Fruit fly (Drosophila melanogaster): ENCODE data around the gene Dref.
A peak's percentile ranks its signal among the peaks of the same experiment; 100 is the strongest.

Dref gene

DNA sequence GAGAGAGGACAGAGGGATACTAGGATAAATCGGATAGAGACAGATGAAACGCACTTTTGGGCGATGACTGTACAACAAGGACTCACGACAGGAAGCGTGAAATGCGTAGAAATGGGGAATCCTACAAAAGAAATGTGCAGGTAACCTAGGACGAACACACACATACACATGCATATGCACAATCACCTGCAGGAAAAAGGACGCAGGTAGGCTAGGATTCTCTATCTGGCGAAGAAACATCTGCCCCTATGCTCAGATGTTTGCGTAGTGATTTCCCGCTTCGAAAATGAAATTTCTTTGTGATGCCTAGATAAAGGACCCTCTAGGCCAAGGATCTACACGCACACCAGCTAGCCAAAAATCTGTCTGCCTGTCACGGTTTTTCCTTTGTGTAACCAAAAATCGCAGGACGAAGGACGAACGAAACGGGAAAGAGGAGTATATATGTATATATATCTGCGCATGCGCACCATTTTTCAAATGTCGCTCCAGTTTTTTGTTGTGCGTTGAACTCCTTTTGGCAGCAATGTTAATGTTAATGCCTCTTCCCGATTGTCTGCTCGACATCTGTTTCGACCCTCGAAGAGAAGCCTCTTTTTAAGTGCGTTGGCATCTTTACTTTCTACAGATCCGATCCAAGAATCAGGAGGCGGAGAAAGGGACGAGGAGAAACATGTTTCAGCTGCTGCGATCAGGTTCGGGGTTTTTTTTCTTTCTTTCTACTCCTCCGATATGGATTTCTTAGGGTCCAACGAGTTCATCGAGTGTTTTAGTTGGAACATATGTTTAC lies 21.4 kb upstream of the Dref start (continued):
- TF ChIP-seq CG14441 (GFP tag; IDR thresholded peaks at IDR 0.05) (no peak), CG8944 (GFP tag; optimal IDR thresholded peaks at IDR 0.05) (no peak), sqz (GFP tag; optimal IDR thresholded peaks at IDR 0.05) (peak; percentile 5), CG9876 (GFP tag; optimal IDR thresholded peaks at IDR 0.05) (no peak), CG4360 (GFP tag; IDR thresholded peaks at IDR 0.05) (peak; percentile 27; the same call in 1 of the 2 replicates), D (optimal IDR thresholded peaks at IDR 0.05) (peak; percentile 96), D (GFP tag; optimal IDR thresholded peaks at IDR 0.05) (no peak), CG1832 (GFP tag; optimal IDR thresholded peaks at IDR 0.05) (no peak), CG8388 (GFP tag; optimal IDR thresholded peaks at IDR 0.05) (no peak), kni (GFP tag; optimal IDR thresholded peaks at IDR 0.05) (peak; percentile 82), cg (GFP tag; optimal IDR thresholded peaks at IDR 0.05) (peak; percentile 30), aop (GFP tag; IDR thresholded peaks at IDR 0.05) (0 out of 2 replicates have a peak, but pooled peaks have one; percentile 45), twi (tag; optimal IDR thresholded peaks at IDR 0.05) (peak; percentile 98), vfl (GFP tag; optimal IDR thresholded peaks at IDR 0.05) (peak; percentile 22), sna (GFP tag; IDR thresholded peaks at IDR 0.05; ENCODE audit: partially characterized antibody) (no peak), CG15696 (tag; optimal IDR thresholded peaks at IDR 0.05) (no peak), CG17385 (GFP tag; optimal IDR thresholded peaks at IDR 0.05) (no peak), onecut (GFP tag; IDR thresholded peaks at IDR 0.05) (no peak)

dm6 chr2L:9986402-9987350 lies 19.6 kb upstream of the Dref start:
- TF ChIP-seq cato (GFP tag; optimal IDR thresholded peaks at IDR 0.05; ENCODE audit: borderline replicate concordance): no peak
- TF ChIP-seq CG5180 (GFP tag; optimal IDR thresholded peaks at IDR 0.05): no peak
- peak; percentile 36; the same call in 1 of the 2 replicates for TF ChIP-seq CG4404 (GFP tag; IDR thresholded peaks at IDR 0.05)
- no peak for TF ChIP-seq CG15696 (tag; optimal IDR thresholded peaks at IDR 0.05)
- TF ChIP-seq knrl (GFP tag; IDR thresholded peaks at IDR 0.05; ENCODE audit: partially characterized antibody): no peak
- TF ChIP-seq Jarid2 (GFP tag; optimal IDR thresholded peaks at IDR 0.05): no peak
- no peak for TF ChIP-seq CG14860 (GFP tag; IDR thresholded peaks at IDR 0.05; ENCODE audit: partially characterized antibody)
- TF ChIP-seq HLH3B (GFP tag; IDR thresholded peaks at IDR 0.05): peak; percentile 73
- no peak for TF ChIP-seq D19B (GFP tag; optimal IDR thresholded peaks at IDR 0.05)
- TF ChIP-seq ttk (GFP tag; IDR thresholded peaks at IDR 0.05): peak; percentile 82
- TF ChIP-seq CG6765 (GFP tag; optimal IDR thresholded peaks at IDR 0.05): no peak
- no peak for TF ChIP-seq sima (GFP tag; optimal IDR thresholded peaks at IDR 0.05)
- no peak for TF ChIP-seq Hmr (GFP tag; optimal IDR thresholded peaks at IDR 0.05)
- TF ChIP-seq Awh (GFP tag; IDR thresholded peaks at IDR 0.05): peak; percentile 75
- TF ChIP-seq D19A (tag; optimal IDR thresholded peaks at IDR 0.05): peak; percentile 54
- TF ChIP-seq fru (optimal IDR thresholded peaks at IDR 0.05): no peak
- no peak for TF ChIP-seq Lim3 (GFP tag; IDR thresholded peaks at IDR 0.05)
- no peak for TF ChIP-seq salm (tag; optimal IDR thresholded peaks at IDR 0.05)
- TF ChIP-seq fu2 (GFP tag; optimal IDR thresholded peaks at IDR 0.05): no peak
- TF ChIP-seq cad (GFP tag; optimal IDR thresholded peaks at IDR 0.05): no peak
- TF ChIP-seq crp (GFP tag; optimal IDR thresholded peaks at IDR 0.05): no peak
- TF ChIP-seq CG8281 (tag; optimal IDR thresholded peaks at IDR 0.05): no peak
- TF ChIP-seq Kr (GFP tag; optimal IDR thresholded peaks at IDR 0.05): no peak
- no peak for TF ChIP-seq ato (GFP tag; IDR thresholded peaks at IDR 0.05; ENCODE audit: partially characterized antibody)
- TF ChIP-seq Side (GFP tag; optimal IDR thresholded peaks at IDR 0.05): no peak
- TF ChIP-seq insv (GFP tag; optimal IDR thresholded peaks at IDR 0.05): no peak
- no peak for TF ChIP-seq repo (GFP tag; optimal IDR thresholded peaks at IDR 0.05)
- no peak for TF ChIP-seq rib (GFP tag; IDR thresholded peaks at IDR 0.05)
- peak; percentile 1 for TF ChIP-seq CG3407 (GFP tag; optimal IDR thresholded peaks at IDR 0.05)
- no peak for TF ChIP-seq CG34376 (GFP tag; optimal IDR thresholded peaks at IDR 0.05)

Measured in whole organism, embryonic.